Fruit fly (Drosophila melanogaster): ENCODE measurements around the gene daw.
A peak's percentile ranks its signal among the peaks of the same experiment; 100 is the strongest.

Gene daw

DNA sequence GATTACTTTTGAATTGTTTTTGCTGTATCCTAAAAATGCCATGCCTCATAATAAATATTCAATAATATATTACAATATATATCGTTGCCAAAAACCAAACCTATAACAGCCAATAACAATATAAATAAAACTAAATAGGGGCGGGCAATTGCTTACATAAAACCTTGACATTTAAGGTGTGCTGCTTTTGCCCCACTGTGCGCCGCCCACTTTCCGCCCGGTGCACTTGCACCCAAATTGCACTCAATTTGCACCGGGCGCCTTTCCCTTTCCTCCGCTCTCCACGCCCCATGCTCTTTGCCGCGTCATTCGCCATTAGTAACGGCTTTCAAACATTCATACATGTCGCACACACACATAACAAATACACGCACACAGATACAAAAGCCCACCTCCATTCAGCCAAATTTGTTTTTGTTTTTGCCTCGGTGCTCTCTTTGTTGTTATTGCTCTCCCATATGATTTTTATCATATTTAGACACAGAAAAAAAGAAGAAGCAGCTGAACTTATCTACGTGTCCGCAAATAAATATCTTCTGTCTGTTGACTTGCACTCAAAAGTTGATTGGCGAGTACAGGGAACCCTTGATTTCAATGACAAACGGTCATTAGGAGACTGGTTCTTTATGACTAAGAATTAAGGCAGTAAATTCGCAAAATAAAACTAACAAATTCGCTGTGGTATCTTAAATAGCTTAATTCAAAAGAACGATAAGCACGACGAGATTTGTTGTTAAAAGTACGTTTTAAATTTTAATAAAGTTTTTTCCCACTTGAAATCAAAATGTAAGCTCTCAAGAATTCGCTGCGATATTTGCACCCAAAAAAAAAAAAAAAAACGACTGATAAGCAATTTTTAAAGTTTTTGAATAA lies 53.0 kb downstream of the daw start (continued):
- no peak for TF ChIP-seq p53 (GFP tag; optimal IDR thresholded peaks at IDR 0.05)
- TF ChIP-seq maf-S (GFP tag; optimal IDR thresholded peaks at IDR 0.05) = no peak
- TF ChIP-seq CG1792 (GFP tag; optimal IDR thresholded peaks at IDR 0.05) = no peak
- no peak for TF ChIP-seq CG10366 (GFP tag; IDR thresholded peaks at IDR 0.05)
- no peak for TF ChIP-seq CG12219 (GFP tag; optimal IDR thresholded peaks at IDR 0.05)
- no peak for TF ChIP-seq CG5953 (GFP tag; IDR thresholded peaks at IDR 0.05)
- no peak for TF ChIP-seq CG3726 (GFP tag; IDR thresholded peaks at IDR 0.05)
- no peak for TF ChIP-seq CG12155 (GFP tag; optimal IDR thresholded peaks at IDR 0.05)
- TF ChIP-seq Rx (GFP tag; IDR thresholded peaks at IDR 0.05) = no peak
- TF ChIP-seq Med (GFP tag) = peak; percentile 66
- no peak for TF ChIP-seq Asciz (GFP tag; optimal IDR thresholded peaks at IDR 0.05)
- TF ChIP-seq CG2120 (GFP tag; optimal IDR thresholded peaks at IDR 0.05) = peak; percentile 31
- TF ChIP-seq CG8281 (tag; optimal IDR thresholded peaks at IDR 0.05) = no peak
- TF ChIP-seq dmrt11E (tag; optimal IDR thresholded peaks at IDR 0.05) = no peak
- TF ChIP-seq CG15601 (tag; optimal IDR thresholded peaks at IDR 0.05) = no peak
- TF ChIP-seq NK7.1 (GFP tag; optimal IDR thresholded peaks at IDR 0.05) = no peak
- TF ChIP-seq CG9817 (tag; optimal IDR thresholded peaks at IDR 0.05) = no peak
- TF ChIP-seq Dll (GFP tag; IDR thresholded peaks at IDR 0.05; ENCODE audit: partially characterized antibody) = no peak
- no peak for TF ChIP-seq Hand (GFP tag; optimal IDR thresholded peaks at IDR 0.05)
- peak; percentile 16 for TF ChIP-seq Fer3 (tag; optimal IDR thresholded peaks at IDR 0.05)
- TF ChIP-seq Doc3 (GFP tag; IDR thresholded peaks at IDR 0.05; ENCODE audit: partially characterized antibody) = no peak
- no peak for TF ChIP-seq CG9609 (GFP tag; optimal IDR thresholded peaks at IDR 0.05)
- TF ChIP-seq CG31224 (GFP tag; IDR thresholded peaks at IDR 0.05) = no peak
- TF ChIP-seq Nf-YC (tag; optimal IDR thresholded peaks at IDR 0.05) = peak; percentile 34
- no peak for TF ChIP-seq Elba2 (GFP tag; optimal IDR thresholded peaks at IDR 0.05)
- no peak for TF ChIP-seq croc (GFP tag; conservative IDR thresholded peaks at IDR 0.05)
- 0 out of 2 replicates have a peak, but pooled peaks have one; percentile 31 for TF ChIP-seq Rfx (GFP tag; IDR thresholded peaks at IDR 0.05)
- TF ChIP-seq CG4404 (GFP tag; IDR thresholded peaks at IDR 0.05) = no peak
- TF ChIP-seq Bdp1 (GFP tag; optimal IDR thresholded peaks at IDR 0.05) = no peak
- no peak for TF ChIP-seq lmd (GFP tag; IDR thresholded peaks at IDR 0.05)
- TF ChIP-seq Sox100B (GFP tag; optimal IDR thresholded peaks at IDR 0.05) = peak; percentile 11
- TF ChIP-seq Nf-YB (GFP tag; optimal IDR thresholded peaks at IDR 0.05) = no peak
- no peak for TF ChIP-seq Dip3 (GFP tag; optimal IDR thresholded peaks at IDR 0.05)
- TF ChIP-seq CG2199 (GFP tag; IDR thresholded peaks at IDR 0.05) = 0 out of 3 replicates have a peak, but pooled peaks have one; percentile 20
- no peak for TF ChIP-seq pnt (GFP tag; optimal IDR thresholded peaks at IDR 0.05)
- TF ChIP-seq CG14050 (GFP tag; IDR thresholded peaks at IDR 0.05) = no peak
- no peak for TF ChIP-seq CrebB (tag; optimal IDR thresholded peaks at IDR 0.05)
- peak; percentile 25 for TF ChIP-seq CG15269 (tag; optimal IDR thresholded peaks at IDR 0.05)
- no peak for TF ChIP-seq stc (GFP tag; IDR thresholded peaks at IDR 0.05)
- TF ChIP-seq CG3281 (GFP tag; optimal IDR thresholded peaks at IDR 0.05) = peak; percentile 23
- TF ChIP-seq CG1529 (GFP tag; optimal IDR thresholded peaks at IDR 0.05) = no peak
- TF ChIP-seq CG10431 (GFP tag; optimal IDR thresholded peaks at IDR 0.05) = no peak
- TF ChIP-seq sob (GFP tag; IDR thresholded peaks at IDR 0.05) = no peak
- TF ChIP-seq ab (GFP tag; optimal IDR thresholded peaks at IDR 0.05) = no peak
- TF ChIP-seq CG4854 (GFP tag; optimal IDR thresholded peaks at IDR 0.05) = no peak
- no peak for TF ChIP-seq crc (GFP tag; optimal IDR thresholded peaks at IDR 0.05)
- peak; percentile 2 for TF ChIP-seq CG10209 (GFP tag; optimal IDR thresholded peaks at IDR 0.05)
- TF ChIP-seq CkIIα-i1 (GFP tag; IDR thresholded peaks at IDR 0.05) = no peak
- TF ChIP-seq Pdp1 (GFP tag; optimal IDR thresholded peaks at IDR 0.05) = no peak
- TF ChIP-seq bigmax (GFP tag; optimal IDR thresholded peaks at IDR 0.05) = no peak

Data from whole organism, embryonic.